Worm (Caenorhabditis elegans) whole organism, mixed stage, embryonic: Measurements from ENCODE around the gene T21B6.3.

Source experiments
- M03D4.4 ChIP-seq: sonication (generic microtip); optimal IDR thresholded peaks from 2 replicates; lab custom pipeline; 2017; ENCODE audit warnings: mild to moderate bottlenecking, missing genetic modification characterization, missing compliant biosample characterization
- bed-3 ChIP-seq: fragments of 200-800 bp; sonication (Bioruptor generic); optimal IDR thresholded peaks from 3 replicates; lab custom pipeline; 2018; ENCODE audit warnings: mild to moderate bottlenecking, missing genetic modification characterization, moderate library complexity, missing compliant biosample characterization
- blmp-1 ChIP-seq: fragments of 150-350 bp; optimal IDR thresholded peaks from 2 replicates; lab custom pipeline; 2014; ENCODE audit warnings: missing biosample characterization, missing genetic modification characterization
- ceh-39 ChIP-seq: fragments of 150-350 bp; optimal IDR thresholded peaks from 2 replicates; lab custom pipeline; 2014; ENCODE audit warnings: missing biosample characterization, missing genetic modification characterization
- ceh-43 ChIP-seq: fragments of 200-800 bp; sonication (Bioruptor generic); optimal IDR thresholded peaks from 2 replicates; lab custom pipeline; 2018; ENCODE audit warnings: mild to moderate bottlenecking, missing genetic modification characterization, moderate library complexity, missing compliant biosample characterization
- ceh-83 ChIP-seq: fragments of 200-800 bp; sonication (Bioruptor generic); optimal IDR thresholded peaks from 2 replicates; lab custom pipeline; 2018; ENCODE audit warnings: mild to moderate bottlenecking, missing genetic modification characterization, missing compliant biosample characterization
- ces-1 ChIP-seq: fragments of 150-350 bp; optimal IDR thresholded peaks from 2 replicates; lab custom pipeline; 2014; ENCODE audit warnings: missing biosample characterization, missing genetic modification reagents, missing genetic modification characterization
- elt-1 ChIP-seq: sonication (generic microtip); optimal IDR thresholded peaks from 2 replicates; lab custom pipeline; 2017; ENCODE audit warnings: missing genetic modification characterization, mild to moderate bottlenecking, missing compliant biosample characterization, antibody characterized with exemption, moderate library complexity, borderline replicate concordance; ENCODE audit not compliant: insufficient read depth
- flh-1 ChIP-seq: fragments of 200-800 bp; sonication (Bioruptor generic); optimal IDR thresholded peaks from 2 replicates; lab custom pipeline; 2018; ENCODE audit warnings: mild to moderate bottlenecking, missing genetic modification characterization, moderate library complexity, missing compliant biosample characterization
- ham-2 ChIP-seq: fragments of 200-800 bp; sonication (Bioruptor generic); optimal IDR thresholded peaks from 2 replicates; lab custom pipeline; 2018; ENCODE audit warnings: mild to moderate bottlenecking, missing genetic modification characterization, missing compliant biosample characterization
- hlh-1 ChIP-seq: fragments of 150-350 bp; optimal IDR thresholded peaks from 2 replicates; lab custom pipeline; 2014; ENCODE audit warnings: missing biosample characterization, missing genetic modification reagents, missing genetic modification characterization
- lin-13 ChIP-seq: fragments of 150-350 bp; optimal IDR thresholded peaks from 2 replicates; lab custom pipeline; 2014; ENCODE audit warnings: missing biosample characterization, missing genetic modification characterization
- lin-32 ChIP-seq: fragments of 200-800 bp; sonication (Bioruptor generic); optimal IDR thresholded peaks from 2 replicates; lab custom pipeline; 2018; ENCODE audit warnings: mild to moderate bottlenecking, missing genetic modification characterization, missing compliant biosample characterization
- mab-5 ChIP-seq: fragments of 150-350 bp; optimal IDR thresholded peaks from 2 replicates; lab custom pipeline; 2014; ENCODE audit warnings: missing biosample characterization, missing genetic modification characterization
- mep-1 ChIP-seq: fragments of 150-350 bp; optimal IDR thresholded peaks from 2 replicates; lab custom pipeline; 2017; ENCODE audit warnings: missing biosample characterization, missing genetic modification reagents, missing genetic modification characterization, inconsistent platforms
- mls-2 ChIP-seq: sonication (generic microtip); optimal IDR thresholded peaks from 2 replicates; lab custom pipeline; 2016; ENCODE audit warnings: mild to moderate bottlenecking, missing genetic modification characterization, moderate library complexity, missing compliant biosample characterization
- nhr-12 ChIP-seq: fragments of 150-350 bp; optimal IDR thresholded peaks from 2 replicates; lab custom pipeline; 2014; ENCODE audit warnings: missing biosample characterization, missing genetic modification characterization
- nhr-2 ChIP-seq: fragments of 150-350 bp; optimal IDR thresholded peaks from 2 replicates; lab custom pipeline; 2014; ENCODE audit warnings: missing biosample characterization, missing genetic modification characterization
- nhr-237 ChIP-seq: fragments of 150-350 bp; optimal IDR thresholded peaks from 2 replicates; lab custom pipeline; 2014; ENCODE audit warnings: missing biosample characterization, missing genetic modification characterization
- nhr-28 ChIP-seq: fragments of 150-350 bp; optimal IDR thresholded peaks from 2 replicates; lab custom pipeline; 2014; ENCODE audit warnings: missing biosample characterization, missing genetic modification characterization
- pha-4 ChIP-seq: fragments of 150-350 bp; optimal IDR thresholded peaks from 2 replicates; lab custom pipeline; 2018; ENCODE audit warnings: missing biosample characterization, missing genetic modification reagents, missing genetic modification characterization
- sem-2 ChIP-seq: fragments of 200-800 bp; sonication (Bioruptor generic); optimal IDR thresholded peaks from 2 replicates; lab custom pipeline; 2018; ENCODE audit warnings: mild to moderate bottlenecking, missing genetic modification characterization, missing compliant biosample characterization
- snpc-4 ChIP-seq: fragments of 150-350 bp; optimal IDR thresholded peaks from 2 replicates; lab custom pipeline; 2014; ENCODE audit warnings: missing biosample characterization, missing genetic modification characterization
- sptf-1 ChIP-seq: sonication (generic microtip); optimal IDR thresholded peaks from 2 replicates; lab custom pipeline; 2017; ENCODE audit warnings: mild to moderate bottlenecking, missing genetic modification characterization, moderate library complexity, missing compliant biosample characterization
- unc-120 ChIP-seq: sonication (generic microtip); optimal IDR thresholded peaks from 2 replicates; lab custom pipeline; 2017; ENCODE audit warnings: missing genetic modification characterization, missing compliant biosample characterization; ENCODE audit not compliant: poor library complexity, severe bottlenecking
- unc-39 ChIP-seq: fragments of 150-350 bp; optimal IDR thresholded peaks from 2 replicates; lab custom pipeline; 2014; ENCODE audit warnings: missing biosample characterization, missing genetic modification characterization
- unc-62 ChIP-seq: fragments of 150-350 bp; optimal IDR thresholded peaks from 2 replicates; lab custom pipeline; 2014; ENCODE audit warnings: missing biosample characterization, missing genetic modification reagents, missing genetic modification characterization
- zip-8 ChIP-seq: fragments of 150-350 bp; optimal IDR thresholded peaks from 2 replicates; lab custom pipeline; 2014; ENCODE audit warnings: missing biosample characterization, missing genetic modification characterization

Gene T21B6.3

ce11 chrX:10914421-10915277, 34.1 kb downstream of the T21B6.3 start:
- TF ChIP-seq lin-13 (tag; lab: Kevin White, UChicago) (no peak), mls-2 (tag; lab: Kevin White, UChicago) (no peak), ceh-83 (no peak), sem-2 (no peak), hlh-1 (tag; lab: Kevin White, UChicago) (peak; percentile 43)

ce11 chrX:10913981-10914380, 34.8 kb downstream of the T21B6.3 start, which contains the start of gene F47B10.9:
F47B10.9 (minus strand) TSS chrX:10914081.
- TF ChIP-seq bed-3 (GFP tag; lab: Kevin White, UChicago) (no peak), nhr-28 (tag; lab: Kevin White, UChicago) (no peak), nhr-12 (tag; lab: Kevin White, UChicago) (no peak), elt-1 (tag; lab: Kevin White, UChicago) (no peak), ceh-83 (no peak), ceh-43 (GFP tag; lab: Kevin White, UChicago) (no peak), M03D4.4 (tag; lab: Kevin White, UChicago) (no peak), nhr-237 (tag; lab: Kevin White, UChicago) (no peak), nhr-2 (no peak), pha-4 (no peak), sem-2 (no peak), ceh-39 (tag; lab: Kevin White, UChicago) (no peak), blmp-1 (tag; lab: Kevin White, UChicago) (no peak), hlh-1 (tag; lab: Kevin White, UChicago) (no peak), unc-120 (tag; lab: Kevin White, UChicago) (no peak), flh-1 (no peak), ces-1 (no peak)

- TF ChIP-seq ceh-83 (no peak), zip-8 (tag; lab: Kevin White, UChicago) (no peak)
Observed at ce11 chrX:10910716-10911115, 38.0 kb downstream of the T21B6.3 start, which contains the start of gene F47B10.8. F47B10.8 (minus strand) TSS chrX:10910816.

ce11 chrX:10909661-10910060, 39.1 kb downstream of the T21B6.3 start:
- no peak for TF ChIP-seq hlh-1 (tag; lab: Kevin White, UChicago)
- no peak for TF ChIP-seq nhr-2
- TF ChIP-seq nhr-12 (tag; lab: Kevin White, UChicago): no peak
- TF ChIP-seq unc-120 (tag; lab: Kevin White, UChicago): peak; percentile 38
- no peak for TF ChIP-seq ceh-39 (tag; lab: Kevin White, UChicago)
- peak; percentile 55 for TF ChIP-seq unc-62
- TF ChIP-seq M03D4.4 (tag; lab: Kevin White, UChicago): no peak

ce11 chrX:10907418-10907817, 41.3 kb downstream of the T21B6.3 start:
- TF ChIP-seq mab-5: peak; percentile 7
- no peak for TF ChIP-seq nhr-28 (tag; lab: Kevin White, UChicago)
- TF ChIP-seq bed-3 (GFP tag; lab: Kevin White, UChicago): no peak
- no peak for TF ChIP-seq lin-32 (GFP tag; lab: Kevin White, UChicago)
- TF ChIP-seq pha-4: no peak
- TF ChIP-seq nhr-12 (tag; lab: Kevin White, UChicago): no peak
- TF ChIP-seq mep-1 (tag; lab: Kevin White, UChicago): no peak
- TF ChIP-seq unc-39 (tag; lab: Kevin White, UChicago): no peak
- no peak for TF ChIP-seq ces-1
- no peak for TF ChIP-seq snpc-4
- TF ChIP-seq mls-2 (tag; lab: Kevin White, UChicago): no peak
- TF ChIP-seq unc-62: peak; percentile 53
- no peak for TF ChIP-seq ceh-83
- TF ChIP-seq ham-2: no peak

- TF ChIP-seq sptf-1 (tag; lab: Kevin White, UChicago): no peak
Observed at ce11 chrX:10903416-10903815, 45.3 kb downstream of the T21B6.3 start.
